Worm (Caenorhabditis elegans): ENCODE results near the gene C05D12.3.

- no peak for TF ChIP-seq tab-1 (GFP tag; IDR thresholded peaks at IDR 0.05)
- no peak for TF ChIP-seq cog-1 (tag; optimal IDR thresholded peaks at IDR 0.05)
- TF ChIP-seq ztf-29 (GFP tag; IDR thresholded peaks at IDR 0.05) = no peak
Measured at ce11 chrII:11393787-11394186, 31.3 kb upstream of the C05D12.3 start.
